Fruit fly (Drosophila melanogaster): ENCODE results near the gene Sf3b5.

DNA sequence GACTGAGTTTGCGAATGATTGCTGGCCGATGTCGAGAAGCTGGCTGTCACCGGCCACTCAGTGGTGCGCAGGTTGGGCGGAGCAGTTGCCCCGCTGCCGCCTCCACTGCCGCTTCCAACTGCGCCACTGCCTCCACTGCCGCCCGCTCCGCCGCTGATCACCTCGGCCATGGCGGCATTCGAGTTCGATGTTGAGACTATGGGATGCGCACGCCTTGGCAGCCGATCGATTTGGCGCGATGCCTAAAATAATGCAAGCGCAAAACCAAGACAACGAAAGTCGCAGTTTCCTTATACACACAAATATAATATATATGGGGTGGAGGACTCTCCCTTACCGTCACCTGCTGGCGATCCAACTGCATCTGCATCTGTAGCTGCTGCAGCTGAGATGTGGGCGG is 3.4 kb downstream of the Sf3b5 start:
- no peak for TF ChIP-seq vri (GFP tag; optimal IDR thresholded peaks at IDR 0.05)
- no peak for TF ChIP-seq CG16779 (tag; optimal IDR thresholded peaks at IDR 0.05)
- TF ChIP-seq dsx (GFP tag; optimal IDR thresholded peaks at IDR 0.05; ENCODE audit: poor library complexity, severe bottlenecking) = no peak
- TF ChIP-seq Ets21C (GFP tag; optimal IDR thresholded peaks at IDR 0.05) = no peak
